Fruit fly (Drosophila melanogaster) whole organism, embryonic: ENCODE data around the gene APC4.

Experiments used
- Antp ChIP-seq: fragments of 200-800 bp; sonication (Bioruptor generic); optimal IDR thresholded peaks from 3 replicates; lab custom pipeline; 2016; ENCODE audit warnings: missing biosample characterization, missing genetic modification characterization
- BEAF-32 ChIP-seq: fragments of 200-800 bp; sonication (Bioruptor generic); optimal IDR thresholded peaks from 3 replicates; lab custom pipeline; 2017; ENCODE audit warnings: missing biosample characterization, missing genetic modification characterization, mild to moderate bottlenecking, moderate library complexity, missing genetic modification reagents
- CG10366 ChIP-seq: fragments of 200-800 bp; sonication (Bioruptor generic); IDR thresholded peaks from 2 replicates; pipeline ENCODE4 v1.3.6; 2022; ENCODE audit warnings: missing biosample characterization, missing genetic modification characterization
- CG11560 ChIP-seq: fragments of 200-800 bp; sonication (Bioruptor generic); IDR thresholded peaks from 3 replicates; pipeline ENCODE4 v1.3.6; 2022; ENCODE audit warnings: missing biosample characterization, missing genetic modification characterization
- CG11696 ChIP-seq: fragments of 200-800 bp; sonication (Bioruptor generic); IDR thresholded peaks from 2 replicates; pipeline ENCODE4 v1.3.6; 2022; ENCODE audit warnings: missing biosample characterization, missing genetic modification characterization
- CG12391 ChIP-seq: fragments of 200-800 bp; sonication (Bioruptor generic); optimal IDR thresholded peaks from 3 replicates; lab custom pipeline; 2018; ENCODE audit warnings: missing biosample characterization, mild to moderate bottlenecking, missing genetic modification characterization, moderate library complexity
- CG15479 ChIP-seq: fragments of 200-800 bp; sonication (Bioruptor generic); optimal IDR thresholded peaks from 3 replicates; lab custom pipeline; 2019; ENCODE audit warnings: missing biosample characterization, mild to moderate bottlenecking, missing genetic modification characterization, moderate library complexity
- CG1792 ChIP-seq: fragments of 200-800 bp; sonication (Bioruptor generic); optimal IDR thresholded peaks from 2 replicates; lab custom pipeline; 2016; ENCODE audit warnings: missing biosample characterization, missing genetic modification characterization
- CG2129 ChIP-seq: fragments of 200-800 bp; sonication (Bioruptor generic); IDR thresholded peaks from 2 replicates; pipeline ENCODE4 v1.3.6; 2022; ENCODE audit warnings: missing biosample characterization, missing genetic modification characterization; ENCODE audit not compliant: partially characterized antibody
- CG2875 ChIP-seq: fragments of 200-800 bp; sonication (Bioruptor generic); optimal IDR thresholded peaks from 2 replicates; lab custom pipeline; 2017; ENCODE audit warnings: missing biosample characterization, mild to moderate bottlenecking, missing genetic modification characterization, missing genetic modification reagents
- CG31388 ChIP-seq: fragments of 200-800 bp; sonication (Bioruptor generic); optimal IDR thresholded peaks from 2 replicates; lab custom pipeline; 2016; ENCODE audit warnings: missing biosample characterization, missing genetic modification characterization
- CG32767 ChIP-seq: fragments of 200-800 bp; sonication (Bioruptor generic); IDR thresholded peaks from 2 replicates; pipeline ENCODE4 v1.3.6; 2022; ENCODE audit warnings: missing biosample characterization, missing genetic modification characterization
- CG3838 ChIP-seq: fragments of 200-800 bp; sonication (Bioruptor generic); optimal IDR thresholded peaks from 3 replicates; lab custom pipeline; 2016; ENCODE audit warnings: missing biosample characterization, missing genetic modification characterization
- CG4854 ChIP-seq: fragments of 200-800 bp; sonication (Bioruptor generic); optimal IDR thresholded peaks from 2 replicates; lab custom pipeline; 2016; ENCODE audit warnings: missing biosample characterization, missing genetic modification characterization, inconsistent platforms
- CG7372 ChIP-seq: fragments of 200-800 bp; sonication (Bioruptor generic); IDR thresholded peaks from 2 replicates; pipeline ENCODE4 v1.3.6; 2022; ENCODE audit warnings: missing biosample characterization, missing genetic modification characterization
- CG9797 ChIP-seq: fragments of 200-800 bp; sonication (Bioruptor generic); optimal IDR thresholded peaks from 3 replicates; lab custom pipeline; 2018; ENCODE audit warnings: missing biosample characterization, mild to moderate bottlenecking, missing genetic modification characterization
- CG9932 ChIP-seq: fragments of 200-800 bp; sonication (Bioruptor generic); IDR thresholded peaks from 2 replicates; pipeline ENCODE4 v1.3.6; 2022; ENCODE audit warnings: missing biosample characterization, missing genetic modification characterization
- CkIIα-i1 ChIP-seq: fragments of 200-800 bp; sonication (Bioruptor generic); IDR thresholded peaks from 2 replicates; pipeline ENCODE4 v1.3.6; 2022; ENCODE audit warnings: missing biosample characterization, missing genetic modification characterization
- CoRest ChIP-seq: fragments of 200-800 bp; sonication (Bioruptor generic); optimal IDR thresholded peaks from 3 replicates; lab custom pipeline; 2018; ENCODE audit warnings: missing biosample characterization, mild to moderate bottlenecking, missing genetic modification characterization, moderate library complexity
- Gsc ChIP-seq: fragments of 200-800 bp; sonication (Bioruptor generic); IDR thresholded peaks from 2 replicates; pipeline ENCODE4 v1.3.6; 2022; ENCODE audit warnings: missing biosample characterization, missing genetic modification characterization
- Hand ChIP-seq: fragments of 200-800 bp; sonication (Bioruptor generic); optimal IDR thresholded peaks from 2 replicates; lab custom pipeline; 2017; ENCODE audit warnings: mild to moderate bottlenecking, missing biosample characterization, missing genetic modification reagents, missing genetic modification characterization
- Hr3 ChIP-seq: fragments of 200-800 bp; sonication (Bioruptor generic); optimal IDR thresholded peaks from 3 replicates; lab custom pipeline; 2016; ENCODE audit warnings: missing biosample characterization, missing genetic modification characterization
- Pdp1 ChIP-seq, 2 experiments: fragments of 200-800 bp; sonication (Bioruptor generic); optimal IDR thresholded peaks; 3 replicates each; lab custom pipeline; 2016; ENCODE audit warnings: missing biosample characterization in 2 of 2, missing genetic modification characterization in 2 of 2, mild to moderate bottlenecking in 1 of 2, moderate library complexity in 1 of 2
- Poxn ChIP-seq: fragments of 200-800 bp; sonication (Bioruptor generic); IDR thresholded peaks from 2 replicates; pipeline ENCODE4 v1.3.6; 2022; ENCODE audit warnings: missing biosample characterization, missing genetic modification characterization
- Sox100B ChIP-seq: fragments of 200-800 bp; sonication (Bioruptor generic); optimal IDR thresholded peaks from 3 replicates; lab custom pipeline; 2018; ENCODE audit warnings: missing biosample characterization, mild to moderate bottlenecking, missing genetic modification characterization
- Sox102F ChIP-seq: fragments of 200-800 bp; sonication (Bioruptor generic); optimal IDR thresholded peaks from 2 replicates; lab custom pipeline; 2018; ENCODE audit warnings: missing biosample characterization, mild to moderate bottlenecking, missing genetic modification characterization, moderate library complexity
- Sry-β ChIP-seq: fragments of 200-800 bp; sonication (Bioruptor generic); optimal IDR thresholded peaks from 2 replicates; lab custom pipeline; 2018; ENCODE audit warnings: missing biosample characterization, mild to moderate bottlenecking, missing genetic modification characterization, moderate library complexity
- abd-A ChIP-seq: fragments of 200-800 bp; sonication (Bioruptor generic); optimal IDR thresholded peaks from 3 replicates; lab custom pipeline; 2019; ENCODE audit warnings: missing biosample characterization, mild to moderate bottlenecking, missing genetic modification characterization, moderate library complexity
- dm ChIP-seq: fragments of 200-800 bp; sonication (Bioruptor generic); optimal IDR thresholded peaks from 3 replicates; lab custom pipeline; 2016; ENCODE audit warnings: missing biosample characterization, missing genetic modification characterization
- esg ChIP-seq: fragments of 200-800 bp; sonication (Bioruptor generic); conservative IDR thresholded peaks from 2 replicates; pipeline ENCODE4 v1.3.6; 2022; ENCODE audit warnings: missing biosample characterization, missing genetic modification characterization
- exex ChIP-seq: fragments of 200-800 bp; sonication (Bioruptor generic); optimal IDR thresholded peaks from 4 replicates; lab custom pipeline; 2018; ENCODE audit warnings: missing biosample characterization, mild to moderate bottlenecking, missing genetic modification characterization, moderate library complexity
- fru ChIP-seq: fragments of >200 bp; optimal IDR thresholded peaks from 2 replicates; lab custom pipeline; 2017
- gce ChIP-seq: fragments of 200-800 bp; sonication (Bioruptor generic); IDR thresholded peaks from 3 replicates; pipeline ENCODE4 v1.3.6; 2022; ENCODE audit warnings: missing biosample characterization, missing genetic modification characterization
- hth ChIP-seq: fragments of >200 bp; optimal IDR thresholded peaks from 2 replicates; lab custom pipeline; 2017; ENCODE audit warnings: inconsistent platforms
- jigr1 ChIP-seq: fragments of 200-800 bp; sonication (Bioruptor generic); IDR thresholded peaks from 3 replicates; pipeline ENCODE4 v1.3.6; 2022; ENCODE audit warnings: missing biosample characterization, missing genetic modification characterization
- kay ChIP-seq: fragments of 200-800 bp; sonication (Bioruptor generic); optimal IDR thresholded peaks from 2 replicates; lab custom pipeline; 2016; ENCODE audit warnings: missing biosample characterization, missing genetic modification characterization
- kni ChIP-seq: fragments of 200-800 bp; sonication (Bioruptor generic); optimal IDR thresholded peaks from 3 replicates; lab custom pipeline; 2017; ENCODE audit warnings: mild to moderate bottlenecking, missing biosample characterization, missing genetic modification reagents, missing genetic modification characterization
- knrl ChIP-seq: fragments of 200-800 bp; sonication (Bioruptor generic); IDR thresholded peaks from 3 replicates; pipeline ENCODE4 v1.3.6; 2022; ENCODE audit warnings: missing biosample characterization, missing genetic modification characterization; ENCODE audit not compliant: partially characterized antibody
- lola ChIP-seq, 3 experiments: fragments of >200 bp in 2 of 3; fragments of 200-800 bp in 1 of 3; sonication (Bioruptor generic) in 1 of 3; optimal IDR thresholded peaks; 2 replicates each; lab custom pipeline; 2017 to 2019; ENCODE audit warnings: missing biosample characterization in 3 of 3, missing genetic modification characterization in 3 of 3, mild to moderate bottlenecking in 1 of 3, moderate library complexity in 1 of 3
- lov ChIP-seq, 2 experiments: fragments of 200-800 bp in 1 of 2; fragments of >200 bp in 1 of 2; sonication (Bioruptor generic) in 1 of 2; IDR thresholded peaks in 1 of 2; optimal IDR thresholded peaks in 1 of 2; 2 replicates in 1 of 2; 3 replicates in 1 of 2; pipeline versions ENCODE4 v1.3.6 to Lab custom; 2017 to 2022; ENCODE audit warnings: missing biosample characterization in 1 of 2, missing genetic modification characterization in 1 of 2
- luna ChIP-seq: fragments of 200-800 bp; sonication (Bioruptor generic); optimal IDR thresholded peaks from 2 replicates; lab custom pipeline; 2016; ENCODE audit warnings: missing biosample characterization, missing genetic modification characterization
- pum ChIP-seq: fragments of 200-800 bp; sonication (Bioruptor generic); optimal IDR thresholded peaks from 2 replicates; lab custom pipeline; 2016; ENCODE audit warnings: missing biosample characterization, missing genetic modification characterization
- pzg ChIP-seq: fragments of 200-800 bp; sonication (Bioruptor generic); optimal IDR thresholded peaks from 3 replicates; lab custom pipeline; 2018; ENCODE audit warnings: missing biosample characterization, mild to moderate bottlenecking, missing genetic modification characterization, moderate library complexity
- row ChIP-seq: fragments of 200-800 bp; sonication (Bioruptor generic); IDR thresholded peaks from 3 replicates; pipeline ENCODE4 v1.3.6; 2022; ENCODE audit warnings: missing biosample characterization, missing genetic modification characterization
- sc ChIP-seq, 3 experiments: fragments of >200 bp in 2 of 3; fragments of 200-800 bp in 1 of 3; sonication (Bioruptor generic) in 1 of 3; optimal IDR thresholded peaks; 2 replicates in 2 of 3; 3 replicates in 1 of 3; lab custom pipeline; 2017; ENCODE audit warnings: mild to moderate bottlenecking in 1 of 3, missing biosample characterization in 1 of 3, missing genetic modification characterization in 1 of 3, missing genetic modification reagents in 1 of 3
- tio ChIP-seq: fragments of 200-800 bp; sonication (Bioruptor generic); optimal IDR thresholded peaks from 2 replicates; lab custom pipeline; 2017; ENCODE audit warnings: missing biosample characterization, missing genetic modification characterization, inconsistent platforms
- trh ChIP-seq: fragments of 200-800 bp; sonication (Bioruptor generic); optimal IDR thresholded peaks from 2 replicates; lab custom pipeline; 2016; ENCODE audit warnings: missing biosample characterization, missing genetic modification characterization
- vnd ChIP-seq: fragments of 200-800 bp; sonication (Bioruptor generic); IDR thresholded peaks from 3 replicates; pipeline ENCODE4 v1.3.6; 2022; ENCODE audit warnings: missing biosample characterization, missing genetic modification characterization; ENCODE audit not compliant: partially characterized antibody

Gene APC4

DNA sequence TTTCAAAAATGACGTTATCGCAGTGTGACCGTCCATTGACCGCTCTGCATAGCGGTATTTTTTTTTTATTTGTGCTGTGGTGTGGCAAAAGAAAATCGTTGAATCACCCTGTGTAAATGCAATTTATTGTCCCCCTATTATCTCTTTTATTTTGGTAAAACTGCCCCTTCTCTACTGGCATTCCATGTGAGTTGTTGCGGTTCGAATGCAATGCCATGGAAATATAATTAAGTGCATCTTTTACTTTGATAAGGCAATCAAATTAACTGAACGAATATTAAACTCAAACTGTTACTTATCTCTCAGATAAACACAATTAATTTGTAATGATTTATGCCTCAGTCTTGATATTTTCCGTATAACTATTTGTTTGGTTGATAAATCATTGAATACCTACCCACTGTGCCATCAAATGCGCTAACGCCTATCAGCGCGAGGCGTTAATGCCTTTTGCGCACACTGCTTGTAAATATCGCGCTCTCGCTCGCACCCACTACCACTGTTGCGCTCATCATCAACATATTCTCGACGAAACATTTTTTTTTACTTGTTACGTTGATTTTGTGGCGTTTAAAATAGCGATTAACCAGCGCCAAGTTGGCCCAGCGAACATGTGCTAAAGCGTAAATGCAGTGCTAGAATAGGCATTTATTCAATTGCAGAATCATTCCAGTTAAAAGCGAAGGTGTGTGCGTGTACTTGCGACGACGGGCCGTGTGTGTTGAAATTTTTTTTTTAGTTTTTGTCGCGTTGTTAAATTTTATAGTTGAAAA lies 26.5 kb downstream of the APC4 start (continued):
- TF ChIP-seq Sox100B (GFP tag; lab: Kevin White, UChicago): peak; percentile 38
- TF ChIP-seq pum: no peak
- no peak for TF ChIP-seq hth (lab: Kevin White, UChicago)
- no peak for TF ChIP-seq fru (lab: Kevin White, UChicago)
- no peak for TF ChIP-seq Poxn
- peak; percentile 25 for TF ChIP-seq dm
- no peak for TF ChIP-seq Sox102F (GFP tag; lab: Kevin White, UChicago)
- TF ChIP-seq CG9932 (GFP tag; lab: Robert Waterston, UW): peak; percentile 58
- TF ChIP-seq CG10366 (GFP tag; lab: Robert Waterston, UW): peak; percentile 43; the same call in 1 of the 2 replicates
- TF ChIP-seq tio (GFP tag; lab: Kevin White, UChicago): peak; percentile 78
- TF ChIP-seq Gsc (GFP tag; lab: Robert Waterston, UW): no peak
- no peak for TF ChIP-seq abd-A
- TF ChIP-seq trh (GFP tag; lab: Kevin White, UChicago): no peak
- TF ChIP-seq Hr3 (GFP tag; lab: Kevin White, UChicago): peak; percentile 51
- TF ChIP-seq luna (GFP tag; lab: Kevin White, UChicago): no peak
- no peak for TF ChIP-seq kay (GFP tag; lab: Kevin White, UChicago)
- no peak for TF ChIP-seq Hand (GFP tag; lab: Kevin White, UChicago)
- no peak for TF ChIP-seq vnd (GFP tag; lab: Robert Waterston, UW)
- TF ChIP-seq knrl (GFP tag; lab: Robert Waterston, UW): 0 out of 3 replicates have a peak, but pooled peaks have one; percentile 22
- TF ChIP-seq CG12391: peak; percentile 70
- TF ChIP-seq CG3838: no peak
- no peak for TF ChIP-seq CG11560
- TF ChIP-seq jigr1 (GFP tag; lab: Robert Waterston, UW): no peak
- no peak for TF ChIP-seq CG7372 (GFP tag; lab: Robert Waterston, UW)
- peak; percentile 72 for TF ChIP-seq CoRest (tag; lab: Kevin White, UChicago)
- peak; percentile 3 for TF ChIP-seq CG1792 (GFP tag; lab: Kevin White, UChicago)
- TF ChIP-seq lov (optimal IDR thresholded peaks at IDR 0.05; lab: Kevin White, UChicago): no peak
- no peak for TF ChIP-seq lov (GFP tag; IDR thresholded peaks at IDR 0.05; lab: Robert Waterston, UW)
- peak; percentile 80 for TF ChIP-seq row (GFP tag; lab: Robert Waterston, UW)
- TF ChIP-seq Sry-β (GFP tag; lab: Kevin White, UChicago): no peak
- TF ChIP-seq CG32767: no peak
- TF ChIP-seq CG4854 (GFP tag; lab: Kevin White, UChicago): no peak
- peak; percentile 38 for TF ChIP-seq BEAF-32 (GFP tag; lab: Kevin White, UChicago)
- peak; percentile 51 to 63 for TF ChIP-seq Pdp1 (GFP tag; optimal IDR thresholded peaks at IDR 0.05; lab: Kevin White, UChicago)
- TF ChIP-seq lola (GFP tag; optimal IDR thresholded peaks at IDR 0.05; lab: Kevin White, UChicago): peak in 1 of 3 experiments; percentile 53
- peak; percentile 69 for TF ChIP-seq CG9797
- no peak for TF ChIP-seq CG2129
- 0 out of 2 replicates have a peak, but pooled peaks have one; percentile 32 for TF ChIP-seq esg
- TF ChIP-seq CG31388 (GFP tag; lab: Kevin White, UChicago): no peak
- no peak for TF ChIP-seq sc (optimal IDR thresholded peaks at IDR 0.05; lab: Kevin White, UChicago)
- TF ChIP-seq sc (GFP tag; optimal IDR thresholded peaks at IDR 0.05; lab: Kevin White, UChicago): peak; percentile 10
- TF ChIP-seq CkIIα-i1: no peak
- TF ChIP-seq pzg (GFP tag; lab: Kevin White, UChicago): peak; percentile 52
- TF ChIP-seq CG2875 (GFP tag; lab: Kevin White, UChicago): no peak
- TF ChIP-seq CG15479 (GFP tag; lab: Kevin White, UChicago): peak; percentile 75
- no peak for TF ChIP-seq exex (tag; lab: Kevin White, UChicago)
- TF ChIP-seq kni (GFP tag; lab: Kevin White, UChicago): no peak
- TF ChIP-seq CG11696 (GFP tag; lab: Robert Waterston, UW): no peak
- TF ChIP-seq gce (GFP tag; lab: Robert Waterston, UW): no peak
- peak; percentile 47 for TF ChIP-seq Antp (GFP tag; lab: Kevin White, UChicago)
